Fruit fly (Drosophila melanogaster) whole organism, embryonic: ENCODE measurements around the gene CG8562.
A peak's percentile ranks its signal among the peaks of the same experiment; 100 is the strongest.

Experiments
- Abd-B ChIP-seq: fragments of 200-800 bp; sonication (Bioruptor generic); optimal IDR thresholded peaks from 2 replicates; lab custom pipeline; 2018; ENCODE audit warnings: missing biosample characterization, mild to moderate bottlenecking, missing genetic modification characterization, moderate library complexity
- Aef1 ChIP-seq: fragments of 200-800 bp; sonication (Bioruptor generic); IDR thresholded peaks from 3 replicates; pipeline ENCODE4 v1.3.6; 2022; ENCODE audit warnings: missing biosample characterization, missing genetic modification characterization
- CG10147 ChIP-seq: fragments of 200-800 bp; sonication (Bioruptor generic); optimal IDR thresholded peaks from 2 replicates; lab custom pipeline; 2019; ENCODE audit warnings: missing biosample characterization, mild to moderate bottlenecking, missing genetic modification characterization, moderate library complexity
- CG10274 ChIP-seq: fragments of 200-800 bp; sonication (Bioruptor generic); optimal IDR thresholded peaks from 3 replicates; lab custom pipeline; 2017; ENCODE audit warnings: missing biosample characterization, mild to moderate bottlenecking, missing genetic modification characterization
- CG10462 ChIP-seq: fragments of 200-800 bp; sonication (Bioruptor generic); optimal IDR thresholded peaks from 2 replicates; lab custom pipeline; 2016; ENCODE audit warnings: missing biosample characterization, missing genetic modification characterization
- CG13424 ChIP-seq: fragments of 200-800 bp; sonication (Bioruptor generic); optimal IDR thresholded peaks from 2 replicates; lab custom pipeline; 2019; ENCODE audit warnings: missing biosample characterization, mild to moderate bottlenecking, missing genetic modification characterization, moderate library complexity
- CG14667 ChIP-seq: fragments of 200-800 bp; sonication (Bioruptor generic); IDR thresholded peaks from 2 replicates; pipeline ENCODE4 v1.3.6; 2022; ENCODE audit warnings: missing biosample characterization, missing genetic modification characterization
- CG15073 ChIP-seq: fragments of 200-800 bp; sonication (Bioruptor generic); optimal IDR thresholded peaks from 2 replicates; lab custom pipeline; 2016; ENCODE audit warnings: missing biosample characterization, missing genetic modification characterization
- CG15479 ChIP-seq: fragments of 200-800 bp; sonication (Bioruptor generic); optimal IDR thresholded peaks from 3 replicates; lab custom pipeline; 2019; ENCODE audit warnings: missing biosample characterization, mild to moderate bottlenecking, missing genetic modification characterization, moderate library complexity
- CG15601 ChIP-seq: fragments of 200-800 bp; sonication (Bioruptor generic); optimal IDR thresholded peaks from 3 replicates; lab custom pipeline; 2019; ENCODE audit warnings: missing biosample characterization, mild to moderate bottlenecking, missing genetic modification characterization, moderate library complexity
- CG1602 ChIP-seq: fragments of 200-800 bp; sonication (Bioruptor generic); optimal IDR thresholded peaks from 3 replicates; lab custom pipeline; 2016; ENCODE audit warnings: missing biosample characterization, missing genetic modification characterization
- CG1647 ChIP-seq: fragments of 200-800 bp; sonication (Bioruptor generic); optimal IDR thresholded peaks from 3 replicates; lab custom pipeline; 2016; ENCODE audit warnings: missing biosample characterization, missing genetic modification characterization
- CG18262 ChIP-seq: fragments of 200-800 bp; optimal IDR thresholded peaks from 3 replicates; lab custom pipeline; 2019; ENCODE audit warnings: missing biosample characterization, mild to moderate bottlenecking, missing genetic modification characterization, moderate library complexity
- CG3281 ChIP-seq: fragments of 200-800 bp; sonication (Bioruptor generic); optimal IDR thresholded peaks from 3 replicates; lab custom pipeline; 2017; ENCODE audit warnings: missing biosample characterization, mild to moderate bottlenecking, missing genetic modification characterization
- CG34224 ChIP-seq: fragments of 200-800 bp; sonication (Bioruptor generic); IDR thresholded peaks from 3 replicates; pipeline ENCODE4 v1.3.6; 2022; ENCODE audit warnings: missing biosample characterization, missing genetic modification characterization; ENCODE audit not compliant: partially characterized antibody
- CG43689 ChIP-seq: fragments of 200-800 bp; sonication (Bioruptor generic); IDR thresholded peaks from 2 replicates; pipeline ENCODE4 v1.3.6; 2022; ENCODE audit warnings: missing biosample characterization, missing genetic modification characterization
- CG5953 ChIP-seq: fragments of 200-800 bp; sonication (Bioruptor generic); IDR thresholded peaks from 2 replicates; pipeline ENCODE4 v1.3.6; 2022; ENCODE audit warnings: missing biosample characterization, missing genetic modification characterization
- CG6813 ChIP-seq: fragments of 200-800 bp; sonication (Bioruptor generic); optimal IDR thresholded peaks from 2 replicates; lab custom pipeline; 2017; ENCODE audit warnings: missing biosample characterization, missing genetic modification characterization, mild to moderate bottlenecking, moderate library complexity, missing genetic modification reagents
- CG7357 ChIP-seq: fragments of 200-800 bp; sonication (Bioruptor generic); IDR thresholded peaks from 3 replicates; pipeline ENCODE4 v1.3.6; 2022; ENCODE audit warnings: missing biosample characterization, missing genetic modification characterization
- CG9932 ChIP-seq: fragments of 200-800 bp; sonication (Bioruptor generic); IDR thresholded peaks from 2 replicates; pipeline ENCODE4 v1.3.6; 2022; ENCODE audit warnings: missing biosample characterization, missing genetic modification characterization
- Dad ChIP-seq: fragments of 200-800 bp; sonication (Bioruptor generic); optimal IDR thresholded peaks from 3 replicates; lab custom pipeline; 2016; ENCODE audit warnings: missing biosample characterization, missing genetic modification characterization
- Dip2 ChIP-seq: fragments of 200-800 bp; sonication (Bioruptor generic); IDR thresholded peaks from 2 replicates; pipeline ENCODE4 v1.3.6; 2022; ENCODE audit warnings: missing biosample characterization, missing genetic modification characterization
- GATAe ChIP-seq: fragments of 200-800 bp; sonication (Bioruptor generic); conservative IDR thresholded peaks from 2 replicates; pipeline ENCODE4 v1.3.6; 2022; ENCODE audit warnings: missing biosample characterization, missing genetic modification characterization
- Gsc ChIP-seq: fragments of 200-800 bp; sonication (Bioruptor generic); IDR thresholded peaks from 2 replicates; pipeline ENCODE4 v1.3.6; 2022; ENCODE audit warnings: missing biosample characterization, missing genetic modification characterization
- Gug ChIP-seq: fragments of 200-800 bp; sonication (Bioruptor generic); IDR thresholded peaks from 4 replicates; pipeline ENCODE4 v1.3.6; 2022; ENCODE audit warnings: missing biosample characterization, missing genetic modification characterization
- HLH4C ChIP-seq: fragments of 200-800 bp; sonication (Bioruptor generic); IDR thresholded peaks from 3 replicates; pipeline ENCODE4 v1.3.6; 2022; ENCODE audit warnings: missing biosample characterization, missing genetic modification characterization; ENCODE audit not compliant: partially characterized antibody
- HLH54F ChIP-seq: fragments of 200-800 bp; sonication (Bioruptor generic); optimal IDR thresholded peaks from 3 replicates; lab custom pipeline; 2016; ENCODE audit warnings: missing biosample characterization, missing genetic modification characterization
- Hr78 ChIP-seq, 2 experiments: fragments of 200-800 bp in 1 of 2; fragments of >200 bp in 1 of 2; sonication (Bioruptor generic) in 1 of 2; optimal IDR thresholded peaks; 2 replicates each; lab custom pipeline; 2017 to 2019; ENCODE audit warnings: missing biosample characterization in 2 of 2, missing genetic modification characterization in 2 of 2, mild to moderate bottlenecking in 1 of 2, moderate library complexity in 1 of 2
- ash1 ChIP-seq: fragments of 200-800 bp; sonication (Bioruptor generic); optimal IDR thresholded peaks from 2 replicates; lab custom pipeline; 2018; ENCODE audit warnings: missing biosample characterization, mild to moderate bottlenecking, missing genetic modification characterization
- bab2 ChIP-seq: fragments of 200-800 bp; sonication (Bioruptor generic); optimal IDR thresholded peaks from 2 replicates; lab custom pipeline; 2016; ENCODE audit warnings: missing biosample characterization, missing genetic modification characterization
- bsh ChIP-seq, 2 experiments: fragments of 200-800 bp; sonication (Bioruptor generic); optimal IDR thresholded peaks; 2 replicates each; lab custom pipeline; 2017 to 2018; ENCODE audit warnings: mild to moderate bottlenecking in 2 of 2, missing biosample characterization in 2 of 2, missing genetic modification characterization in 2 of 2, moderate library complexity in 1 of 2
- crp ChIP-seq, 2 experiments: fragments of 200-800 bp; sonication (Bioruptor generic); optimal IDR thresholded peaks; 2 replicates in 1 of 2; 3 replicates in 1 of 2; lab custom pipeline; 2017; ENCODE audit warnings: missing biosample characterization in 2 of 2, missing genetic modification characterization in 2 of 2, mild to moderate bottlenecking in 1 of 2, moderate library complexity in 1 of 2
- dan ChIP-seq: fragments of 200-800 bp; sonication (Bioruptor generic); IDR thresholded peaks from 2 replicates; pipeline ENCODE4 v1.3.6; 2022; ENCODE audit warnings: missing biosample characterization, missing genetic modification characterization
- danr ChIP-seq: fragments of 200-800 bp; sonication (Bioruptor generic); IDR thresholded peaks from 2 replicates; pipeline ENCODE4 v1.3.6; 2022; ENCODE audit warnings: missing biosample characterization, missing genetic modification characterization
- disco-r ChIP-seq: fragments of 200-800 bp; sonication (Bioruptor generic); optimal IDR thresholded peaks from 2 replicates; lab custom pipeline; 2016; ENCODE audit warnings: missing biosample characterization, missing genetic modification characterization
- dmrt99B ChIP-seq: fragments of 200-800 bp; sonication (Bioruptor generic); optimal IDR thresholded peaks from 2 replicates; lab custom pipeline; 2018; ENCODE audit warnings: missing biosample characterization, mild to moderate bottlenecking, missing genetic modification characterization, moderate library complexity
- en ChIP-seq: fragments of 200-800 bp; sonication (Bioruptor generic); optimal IDR thresholded peaks from 2 replicates; lab custom pipeline; 2016; ENCODE audit warnings: missing biosample characterization, missing genetic modification characterization
- fd3F ChIP-seq: fragments of 200-800 bp; sonication (Bioruptor generic); optimal IDR thresholded peaks from 2 replicates; lab custom pipeline; 2018; ENCODE audit warnings: missing biosample characterization, mild to moderate bottlenecking, missing genetic modification characterization, moderate library complexity
- grau ChIP-seq: fragments of 200-800 bp; optimal IDR thresholded peaks from 3 replicates; lab custom pipeline; 2019; ENCODE audit warnings: missing biosample characterization, mild to moderate bottlenecking, missing genetic modification characterization, moderate library complexity
- gt ChIP-seq: fragments of 200-800 bp; sonication (Bioruptor generic); IDR thresholded peaks from 2 replicates; pipeline ENCODE4 v1.3.6; 2022; ENCODE audit warnings: missing biosample characterization, missing genetic modification characterization
- hkb ChIP-seq, 2 experiments: fragments of 200-800 bp in 1 of 2; fragments of >200 bp in 1 of 2; sonication (Bioruptor generic) in 1 of 2; IDR thresholded peaks in 1 of 2; optimal IDR thresholded peaks in 1 of 2; 2 replicates each; pipeline versions ENCODE4 v1.3.6 to Lab custom; 2017 to 2022; ENCODE audit warnings: missing biosample characterization in 1 of 2, missing genetic modification characterization in 1 of 2
- insv ChIP-seq, 2 experiments: fragments of 200-800 bp; sonication (Bioruptor generic); optimal IDR thresholded peaks; 3 replicates each; lab custom pipeline; 2016 to 2018; ENCODE audit warnings: missing biosample characterization in 2 of 2, missing genetic modification characterization in 2 of 2
- lilli ChIP-seq: fragments of 200-800 bp; sonication (Bioruptor generic); optimal IDR thresholded peaks from 3 replicates; lab custom pipeline; 2016; ENCODE audit warnings: missing biosample characterization, missing genetic modification characterization
- mld ChIP-seq: fragments of 200-800 bp; sonication (Bioruptor generic); IDR thresholded peaks from 3 replicates; pipeline ENCODE4 v1.3.6; 2022; ENCODE audit warnings: missing biosample characterization, missing genetic modification characterization; ENCODE audit not compliant: partially characterized antibody
- nau ChIP-seq: fragments of 200-800 bp; sonication (Bioruptor generic); optimal IDR thresholded peaks from 3 replicates; lab custom pipeline; 2017; ENCODE audit warnings: missing biosample characterization, mild to moderate bottlenecking, missing genetic modification characterization, missing genetic modification reagents
- p53 ChIP-seq: fragments of 200-800 bp; sonication (Bioruptor generic); optimal IDR thresholded peaks from 2 replicates; lab custom pipeline; 2016; ENCODE audit warnings: missing biosample characterization, missing genetic modification characterization
- rib ChIP-seq: fragments of 200-800 bp; sonication (Bioruptor generic); IDR thresholded peaks from 2 replicates; pipeline ENCODE4 v1.3.6; 2022; ENCODE audit warnings: missing biosample characterization, missing genetic modification characterization
- run ChIP-seq: fragments of 200-800 bp; sonication (Bioruptor generic); optimal IDR thresholded peaks from 3 replicates; lab custom pipeline; 2018; ENCODE audit warnings: missing biosample characterization, mild to moderate bottlenecking, missing genetic modification characterization
- ttk ChIP-seq: fragments of 200-800 bp; sonication (Bioruptor generic); IDR thresholded peaks from 2 replicates; pipeline ENCODE4 v2.1.2; 2022; ENCODE audit warnings: missing biosample characterization, missing genetic modification characterization
- tx ChIP-seq: fragments of 200-800 bp; sonication (Bioruptor generic); optimal IDR thresholded peaks from 2 replicates; lab custom pipeline; 2016; ENCODE audit warnings: missing biosample characterization, missing genetic modification characterization

The CG8562 gene

dm6 chr3L:7359827-7360323 lies 38.2 kb upstream of the CG8562 start, which contains the start of gene pst:
Gene pst, minus strand, starts transcription at chr3L:7360263.
- TF ChIP-seq CG18262 (tag; lab: Kevin White, UChicago) (no peak), CG10462 (GFP tag; lab: Kevin White, UChicago) (no peak), ttk (GFP tag; lab: Robert Waterston, UW) (no peak), hkb (optimal IDR thresholded peaks at IDR 0.05; lab: Kevin White, UChicago) (no peak), hkb (GFP tag; IDR thresholded peaks at IDR 0.05; lab: Robert Waterston, UW) (peak; percentile 57; the same call in 1 of the 2 replicates), tx (GFP tag; lab: Kevin White, UChicago) (no peak), CG15479 (GFP tag; lab: Kevin White, UChicago) (no peak), CG9932 (GFP tag; lab: Robert Waterston, UW) (no peak), HLH4C (GFP tag; lab: Robert Waterston, UW) (no peak), CG1647 (GFP tag; lab: Kevin White, UChicago) (no peak), CG6813 (GFP tag; lab: Kevin White, UChicago) (no peak), CG15601 (no peak), disco-r (peak; percentile 13), CG7357 (GFP tag; lab: Robert Waterston, UW) (no peak), CG1602 (GFP tag; lab: Kevin White, UChicago) (no peak), nau (GFP tag; lab: Kevin White, UChicago) (no peak), Gsc (GFP tag; lab: Robert Waterston, UW) (no peak), CG14667 (GFP tag; lab: Robert Waterston, UW) (no peak), lilli (GFP tag; lab: Kevin White, UChicago) (no peak), gt (no peak), danr (GFP tag; lab: Robert Waterston, UW) (no peak), CG5953 (GFP tag; lab: Robert Waterston, UW) (no peak; the same call in 1 of the 2 replicates), CG43689 (no peak), bsh (GFP tag; optimal IDR thresholded peaks at IDR 0.05; lab: Kevin White, UChicago) (no peak), CG3281 (GFP tag; lab: Kevin White, UChicago) (peak; percentile 62), CG15073 (GFP tag; lab: Kevin White, UChicago) (no peak), p53 (GFP tag; lab: Kevin White, UChicago) (no peak), ash1 (GFP tag; lab: Kevin White, UChicago) (peak; percentile 14), Gug (GFP tag; lab: Robert Waterston, UW) (no peak), mld (GFP tag; lab: Robert Waterston, UW) (0 out of 3 replicates have a peak, but pooled peaks have one; percentile 35), run (tag; lab: Kevin White, UChicago) (no peak), CG13424 (no peak), Dip2 (GFP tag; lab: Robert Waterston, UW) (no peak), CG10147 (GFP tag; lab: Kevin White, UChicago) (no peak), Aef1 (GFP tag; lab: Robert Waterston, UW) (no peak), HLH54F (GFP tag; lab: Kevin White, UChicago) (peak; percentile 29), grau (tag; lab: Kevin White, UChicago) (no peak), bab2 (no peak), en (GFP tag; lab: Kevin White, UChicago) (no peak), fd3F (GFP tag; lab: Kevin White, UChicago) (no peak), CG34224 (GFP tag; lab: Robert Waterston, UW) (no peak), CG10274 (GFP tag; lab: Kevin White, UChicago) (peak; percentile 37), Abd-B (GFP tag; lab: Kevin White, UChicago) (no peak), Dad (GFP tag; lab: Kevin White, UChicago) (no peak), GATAe (GFP tag; lab: Robert Waterston, UW) (no peak), dmrt99B (tag; lab: Kevin White, UChicago) (no peak), crp (GFP tag; optimal IDR thresholded peaks at IDR 0.05; lab: Kevin White, UChicago) (no peak), dan (GFP tag; lab: Robert Waterston, UW) (no peak), insv (GFP tag; optimal IDR thresholded peaks at IDR 0.05; lab: Kevin White, UChicago) (no peak), Hr78 (GFP tag; optimal IDR thresholded peaks at IDR 0.05; lab: Kevin White, UChicago) (no peak), rib (GFP tag; lab: Robert Waterston, UW) (peak; percentile 34)
